Worm (Caenorhabditis elegans): ENCODE results near the gene fbxb-44.
A peak's percentile ranks its signal among the peaks of the same experiment; 100 is the strongest.

Gene fbxb-44

ce11 chrII:1576772-1577171 lies 38.1 kb downstream of the fbxb-44 start:
- peak; percentile 30 for TF ChIP-seq hlh-11 (tag; optimal IDR thresholded peaks at IDR 0.05)
- TF ChIP-seq nhr-28 (tag; optimal IDR thresholded peaks at IDR 0.05): peak; percentile 70
- TF ChIP-seq pqm-1 (tag; optimal IDR thresholded peaks at IDR 0.05): peak; percentile 92
- TF ChIP-seq dmd-6 (GFP tag; IDR thresholded peaks at IDR 0.05): peak; percentile 79
- no peak for TF ChIP-seq F44E2.7 (GFP tag; IDR thresholded peaks at IDR 0.05)
- TF ChIP-seq fkh-10 (GFP tag; optimal IDR thresholded peaks at IDR 0.05): no peak

ce11 chrII:1579886-1580285 lies 41.2 kb downstream of the fbxb-44 start, which contains the start of gene math-38:
math-38 (minus strand) TSS chrII:1579986.
- TF ChIP-seq madf-9 (GFP tag; conservative IDR thresholded peaks at IDR 0.05): no peak
- TF ChIP-seq nhr-6 (tag; optimal IDR thresholded peaks at IDR 0.05): no peak
- no peak for TF ChIP-seq nhr-102 (tag; optimal IDR thresholded peaks at IDR 0.05)
- no peak for TF ChIP-seq ZK546.5 (tag; optimal IDR thresholded peaks at IDR 0.05)
- TF ChIP-seq nhr-28 (tag; optimal IDR thresholded peaks at IDR 0.05): peak; percentile 28
- peak; percentile 16 for TF ChIP-seq hlh-11 (tag; optimal IDR thresholded peaks at IDR 0.05)

ce11 chrII:1584140-1584539 lies 45.5 kb downstream of the fbxb-44 start, which contains the start of gene clec-21:
clec-21 (minus strand) TSS chrII:1584240.
- TF ChIP-seq hlh-30 (tag; optimal IDR thresholded peaks at IDR 0.05; ENCODE audit: insufficient read depth): no peak
- TF ChIP-seq Y75B8A.6 (GFP tag; IDR thresholded peaks at IDR 0.05): no peak
- no peak for TF ChIP-seq ceh-32 (tag; optimal IDR thresholded peaks at IDR 0.05; ENCODE audit: poor library complexity)
- no peak for TF ChIP-seq dve-1 (tag; optimal IDR thresholded peaks at IDR 0.05; ENCODE audit: insufficient read depth)
- TF ChIP-seq ZK546.5 (tag; optimal IDR thresholded peaks at IDR 0.05): no peak
- no peak for TF ChIP-seq ceh-28 (tag; optimal IDR thresholded peaks at IDR 0.05)
- TF ChIP-seq dmd-8 (GFP tag; IDR thresholded peaks at IDR 0.05): no peak
- TF ChIP-seq vab-7 (GFP tag; IDR thresholded peaks at IDR 0.05): no peak
- TF ChIP-seq set-16 (GFP tag; IDR thresholded peaks at IDR 0.05): no peak

ce11 chrII:1586305-1586704 lies 47.6 kb downstream of the fbxb-44 start, which contains the start of gene T07H3.8:
T07H3.8 (plus strand) TSS chrII:1586605.
- TF ChIP-seq ceh-44 (GFP tag; IDR thresholded peaks at IDR 0.05) (no peak), dmd-9 (GFP tag; IDR thresholded peaks at IDR 0.05) (no peak), Y105C5A.15 (GFP tag; IDR thresholded peaks at IDR 0.05) (no peak), unc-130 (GFP tag; optimal IDR thresholded peaks at IDR 0.05) (no peak), mes-2 (tag; optimal IDR thresholded peaks at IDR 0.05; ENCODE audit: poor library complexity, severe bottlenecking) (no peak), nhr-25 (tag; optimal IDR thresholded peaks at IDR 0.05; ENCODE audit: borderline replicate concordance, insufficient read depth) (no peak), set-16 (GFP tag; IDR thresholded peaks at IDR 0.05) (no peak), jun-1 (tag; optimal IDR thresholded peaks at IDR 0.05) (no peak), dmd-6 (GFP tag; IDR thresholded peaks at IDR 0.05) (no peak), ZK337.2 (GFP tag; IDR thresholded peaks at IDR 0.05) (no peak), skn-1 (tag; optimal IDR thresholded peaks at IDR 0.05) (no peak), F44E2.7 (GFP tag; IDR thresholded peaks at IDR 0.05) (no peak), ama-1 (optimal IDR thresholded peaks at IDR 0.05) (no peak), lin-39 (tag; optimal IDR thresholded peaks at IDR 0.05) (no peak), mxl-3 (GFP tag; optimal IDR thresholded peaks at IDR 0.05) (no peak), lin-15B (tag; optimal IDR thresholded peaks at IDR 0.05) (no peak), gei-8 (GFP tag; optimal IDR thresholded peaks at IDR 0.05) (no peak)
